Fruit fly (Drosophila melanogaster): ENCODE measurements around the gene alpha4GT1.
A peak's percentile ranks its signal among the peaks of the same experiment; 100 is the strongest.

The alpha4GT1 gene

DNA sequence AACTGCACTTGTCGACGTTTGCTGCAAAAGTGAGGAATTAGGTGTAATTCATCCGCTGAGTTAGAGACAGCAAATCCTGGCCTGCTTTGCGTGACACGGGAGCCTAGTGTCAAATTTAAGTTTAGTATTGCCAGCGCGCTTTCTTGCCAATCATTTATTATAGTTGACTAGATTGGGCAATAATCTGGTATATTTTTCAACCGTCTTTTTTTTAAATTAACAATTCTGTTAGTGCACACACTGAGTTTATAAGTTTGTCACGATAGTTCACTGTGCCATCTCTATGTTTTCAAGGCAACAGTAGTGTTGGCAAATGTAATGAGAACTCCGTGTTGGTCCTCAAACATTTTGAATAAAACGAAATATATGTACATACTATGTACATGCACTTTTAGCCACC lies 46.1 kb downstream of the alpha4GT1 start, which contains the start of the genes CG9641 and CG3165 (continued):
- TF ChIP-seq CG2678 (tag; optimal IDR thresholded peaks at IDR 0.05), result no peak
- peak in 1 of 2 experiments; percentile 29 for TF ChIP-seq tll (GFP tag; optimal IDR thresholded peaks at IDR 0.05)
- peak; percentile 88 for TF ChIP-seq Dip3 (GFP tag; optimal IDR thresholded peaks at IDR 0.05)
- peak; percentile 87 for TF ChIP-seq slbo (GFP tag; IDR thresholded peaks at IDR 0.05)
- peak; percentile 51 for TF ChIP-seq MTF-1 (GFP tag; optimal IDR thresholded peaks at IDR 0.05; ENCODE audit: borderline replicate concordance)
- peak; percentile 71 for TF ChIP-seq Aef1 (GFP tag; IDR thresholded peaks at IDR 0.05)
- TF ChIP-seq CG12155 (GFP tag; optimal IDR thresholded peaks at IDR 0.05), result peak; percentile 86
- TF ChIP-seq sima (GFP tag; optimal IDR thresholded peaks at IDR 0.05), result peak; percentile 10
- TF ChIP-seq Dll (GFP tag; IDR thresholded peaks at IDR 0.05; ENCODE audit: partially characterized antibody), result peak; percentile 99
- TF ChIP-seq hb (GFP tag; IDR thresholded peaks at IDR 0.05; ENCODE audit: partially characterized antibody), result peak; percentile 94
- peak; percentile 82 for TF ChIP-seq CG10147 (GFP tag; optimal IDR thresholded peaks at IDR 0.05)
- no peak for TF ChIP-seq CG13296 (GFP tag; optimal IDR thresholded peaks at IDR 0.05)
- TF ChIP-seq CG31365 (tag; optimal IDR thresholded peaks at IDR 0.05), result no peak
- peak; percentile 63 for TF ChIP-seq CrebB (tag; optimal IDR thresholded peaks at IDR 0.05)
- peak; percentile 86 for TF ChIP-seq CG33557 (GFP tag; optimal IDR thresholded peaks at IDR 0.05)
- no peak for TF ChIP-seq yki (optimal IDR thresholded peaks at IDR 0.05)
- TF ChIP-seq CkIIα-i1 (GFP tag; IDR thresholded peaks at IDR 0.05), result no peak
- peak; percentile 20; the same call in 1 of the 2 replicates for TF ChIP-seq ham (GFP tag; IDR thresholded peaks at IDR 0.05)
- no peak for TF ChIP-seq Gsc (GFP tag; IDR thresholded peaks at IDR 0.05)
- TF ChIP-seq pita (GFP tag; optimal IDR thresholded peaks at IDR 0.05), result no peak
- TF ChIP-seq CG2129 (GFP tag; IDR thresholded peaks at IDR 0.05; ENCODE audit: partially characterized antibody), result peak; percentile 91
- peak; percentile 99 for TF ChIP-seq sna (GFP tag; IDR thresholded peaks at IDR 0.05; ENCODE audit: partially characterized antibody)
- peak; percentile 86 for TF ChIP-seq CG13775 (GFP tag; optimal IDR thresholded peaks at IDR 0.05)
- peak; percentile 85 for TF ChIP-seq CG15696 (tag; optimal IDR thresholded peaks at IDR 0.05)
- TF ChIP-seq lbe (GFP tag; optimal IDR thresholded peaks at IDR 0.05), result peak; percentile 89
- peak; percentile 84 for TF ChIP-seq trem (tag; optimal IDR thresholded peaks at IDR 0.05)
- TF ChIP-seq danr (GFP tag; IDR thresholded peaks at IDR 0.05), result peak; percentile 67; the same call in 1 of the 2 replicates
- TF ChIP-seq CG11560 (tag; IDR thresholded peaks at IDR 0.05), result peak; percentile 72; the same call in 2 of the 3 replicates
- TF ChIP-seq fru (optimal IDR thresholded peaks at IDR 0.05), result no peak

DNA sequence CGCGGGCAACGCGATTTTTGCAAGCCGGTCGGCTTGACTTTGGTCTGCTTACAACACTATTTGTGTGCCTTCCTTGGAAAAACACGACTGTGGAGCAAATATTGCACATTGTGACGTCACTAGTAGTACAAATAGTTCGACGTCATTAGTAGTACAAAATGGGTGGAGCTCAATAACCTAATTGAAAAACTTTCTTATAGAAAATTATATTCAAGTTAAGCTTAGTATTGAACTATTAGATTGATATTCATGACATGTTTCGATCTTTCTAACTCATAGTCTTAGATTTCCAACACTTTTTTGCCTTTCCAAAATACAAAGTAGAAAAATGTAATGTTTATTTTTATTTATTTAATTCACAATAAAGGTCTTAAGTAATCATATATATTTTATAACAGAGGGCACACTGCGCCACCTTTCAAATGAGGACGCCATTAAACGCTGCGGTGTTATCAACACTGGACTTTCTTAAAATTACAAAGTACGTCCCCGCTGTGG lies 50.5 kb downstream of the alpha4GT1 start, which contains the start of the genes Rrp1 and gammaTub23C:
Gene Rrp1 (minus strand): TSS at position 70 of the 498 bp plus-strand sequence.
Gene gammaTub23C (plus strand): TSS at position 453 of the 498 bp plus-strand sequence.
- TF ChIP-seq CG11398 (GFP tag; optimal IDR thresholded peaks at IDR 0.05), result no peak
- TF ChIP-seq wdn (GFP tag; IDR thresholded peaks at IDR 0.05), result no peak; the same call in 1 of the 2 replicates
- peak; percentile 71 to 83 for TF ChIP-seq bsh (GFP tag; optimal IDR thresholded peaks at IDR 0.05)
- peak; percentile 85 for TF ChIP-seq CG1529 (GFP tag; optimal IDR thresholded peaks at IDR 0.05)
- TF ChIP-seq Dll (GFP tag; IDR thresholded peaks at IDR 0.05; ENCODE audit: partially characterized antibody), result no peak
- TF ChIP-seq C15 (GFP tag; IDR thresholded peaks at IDR 0.05), result no peak
- peak in 1 of 2 experiments; percentile 74 for TF ChIP-seq insv (GFP tag; optimal IDR thresholded peaks at IDR 0.05)
- no peak for TF ChIP-seq eve (GFP tag; optimal IDR thresholded peaks at IDR 0.05)
- peak; percentile 90 for TF ChIP-seq dysf (GFP tag; IDR thresholded peaks at IDR 0.05)
- peak; percentile 64; the same call in 1 of the 2 replicates for TF ChIP-seq ro (GFP tag; IDR thresholded peaks at IDR 0.05)
- peak; percentile 52; the same call in 1 of the 2 replicates for TF ChIP-seq dan (GFP tag; IDR thresholded peaks at IDR 0.05)
- peak; percentile 82 for TF ChIP-seq unpg (GFP tag; optimal IDR thresholded peaks at IDR 0.05)
- peak; percentile 93 for TF ChIP-seq Meics (GFP tag; optimal IDR thresholded peaks at IDR 0.05)
- peak; percentile 14 for TF ChIP-seq her (GFP tag; optimal IDR thresholded peaks at IDR 0.05)
- TF ChIP-seq bigmax (GFP tag; optimal IDR thresholded peaks at IDR 0.05), result no peak
- TF ChIP-seq hth (optimal IDR thresholded peaks at IDR 0.05), result no peak
- peak; percentile 70 for TF ChIP-seq CG7357 (GFP tag; IDR thresholded peaks at IDR 0.05)
- no peak for TF ChIP-seq nau (GFP tag; optimal IDR thresholded peaks at IDR 0.05)
- peak; percentile 80 for TF ChIP-seq ssp (GFP tag; IDR thresholded peaks at IDR 0.05)
- TF ChIP-seq CG3995 (GFP tag; optimal IDR thresholded peaks at IDR 0.05), result peak; percentile 67
- peak; percentile 50 for TF ChIP-seq gro (GFP tag; optimal IDR thresholded peaks at IDR 0.05)
- TF ChIP-seq chm (GFP tag; IDR thresholded peaks at IDR 0.05), result 0 out of 2 replicates have a peak, but pooled peaks have one; percentile 12
- 0 out of 2 replicates have a peak, but pooled peaks have one; percentile 17 for TF ChIP-seq toy (GFP tag; IDR thresholded peaks at IDR 0.05)

All from whole organism, embryonic.